Worm (Caenorhabditis elegans): ENCODE data around the gene pink-1.

pink-1 gene

ce11 chrII:5353642-5354041 lies 41.9 kb downstream of the pink-1 start:
- TF ChIP-seq unc-42 (tag; optimal IDR thresholded peaks at IDR 0.05) (no peak), fkh-6 (tag; optimal IDR thresholded peaks at IDR 0.05) (no peak), elt-2 (tag; optimal IDR thresholded peaks at IDR 0.05) (peak; percentile 9)

ce11 chrII:5351799-5352198 lies 43.7 kb downstream of the pink-1 start, which contains the start of gene F09E5.7:
F09E5.7 (plus strand) TSS chrII:5352099.
- TF ChIP-seq ceh-14 (tag; optimal IDR thresholded peaks at IDR 0.05), result no peak
- no peak for TF ChIP-seq ceh-22 (tag; optimal IDR thresholded peaks at IDR 0.05)
- TF ChIP-seq hlh-30 (tag; optimal IDR thresholded peaks at IDR 0.05; ENCODE audit: insufficient read depth), result no peak
- TF ChIP-seq npax-4 (tag; optimal IDR thresholded peaks at IDR 0.05), result no peak
- no peak for TF ChIP-seq fkh-10 (GFP tag; optimal IDR thresholded peaks at IDR 0.05)
- no peak for TF ChIP-seq gmeb-2 (tag; optimal IDR thresholded peaks at IDR 0.05)

ce11 chrII:5350357-5350756 lies 45.1 kb downstream of the pink-1 start, which contains the start of gene F09E5.8:
F09E5.8 (plus strand) TSS chrII:5350669.
- peak; percentile 41; the same call in 1 of the 2 replicates for TF ChIP-seq ceh-45 (GFP tag; IDR thresholded peaks at IDR 0.05)

- peak; percentile 55 for TF ChIP-seq unc-42 (tag; optimal IDR thresholded peaks at IDR 0.05)
- TF ChIP-seq ceh-2 (tag; optimal IDR thresholded peaks at IDR 0.05), result peak; percentile 22
- peak; percentile 56 for TF ChIP-seq ceh-31 (tag; optimal IDR thresholded peaks at IDR 0.05)
- TF ChIP-seq unc-86 (tag; optimal IDR thresholded peaks at IDR 0.05), result peak; percentile 6
- peak; percentile 42; the same call in 1 of the 2 replicates for TF ChIP-seq sox-2 (GFP tag; IDR thresholded peaks at IDR 0.05)
- TF ChIP-seq elt-2 (tag; optimal IDR thresholded peaks at IDR 0.05), result peak; percentile 23
- peak; percentile 66 for TF ChIP-seq ceh-45 (GFP tag; IDR thresholded peaks at IDR 0.05)
These were observed 49.1 kb downstream of the pink-1 start for ce11 chrII:5346350-5346749.

ce11 chrII:5344775-5345174 lies 50.7 kb downstream of the pink-1 start, which contains the start of gene F09E5.14:
F09E5.14 (minus strand) TSS chrII:5344875.
- no peak for TF ChIP-seq zip-5 (tag; optimal IDR thresholded peaks at IDR 0.05)
- no peak for TF ChIP-seq hlh-8 (tag; optimal IDR thresholded peaks at IDR 0.05)
- no peak for TF ChIP-seq Y22D7AL.16 (tag; optimal IDR thresholded peaks at IDR 0.05)
- no peak for TF ChIP-seq ceh-22 (tag; optimal IDR thresholded peaks at IDR 0.05)
- TF ChIP-seq lim-6 (tag; optimal IDR thresholded peaks at IDR 0.05), result no peak
- TF ChIP-seq syd-9 (tag; optimal IDR thresholded peaks at IDR 0.05), result no peak
